Worm (Caenorhabditis elegans): ENCODE results near the gene pals-18.

DNA sequence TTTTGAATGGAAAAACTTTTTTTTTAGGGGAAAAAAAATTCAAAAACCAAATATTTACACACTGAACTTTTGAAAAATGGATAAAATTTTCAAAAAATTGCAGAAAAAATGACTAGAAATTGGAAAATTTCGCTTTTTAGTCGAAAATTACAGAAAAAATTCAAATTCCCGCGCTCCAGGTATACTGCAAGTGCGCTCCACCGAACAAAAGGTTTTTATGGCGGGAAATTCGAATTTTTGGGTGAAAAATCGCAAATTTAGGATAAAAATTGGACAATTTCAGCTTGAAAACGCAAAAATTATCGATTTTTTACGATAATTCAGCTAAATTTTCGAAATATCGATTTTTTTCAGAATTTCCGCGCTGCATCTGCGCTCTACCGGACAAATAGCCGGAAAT is 26.1 kb downstream of the pals-18 start:
- no peak for TF ChIP-seq ama-1 (optimal IDR thresholded peaks at IDR 0.05)
- TF ChIP-seq flt-1 (GFP tag; IDR thresholded peaks at IDR 0.05), result no peak
- no peak for TF ChIP-seq hmbx-1 (tag; optimal IDR thresholded peaks at IDR 0.05)
- TF ChIP-seq F13C5.2 (tag; optimal IDR thresholded peaks at IDR 0.05), result no peak
